Fruit fly (Drosophila melanogaster) Kc167 (cell line): ENCODE data around the gene CG14269.

Source experiments
- Myc ChIP-seq: fragments of >200 bp; optimal IDR thresholded peaks from 2 replicates; lab custom pipeline; 2017; ENCODE audit warnings: missing external identifiers
- Sin3A ChIP-seq: fragments of >200 bp; optimal IDR thresholded peaks from 2 replicates; lab custom pipeline; 2018; ENCODE audit warnings: missing external identifiers
- h ChIP-seq: fragments of >200 bp; optimal IDR thresholded peaks from 3 replicates; lab custom pipeline; 2018; ENCODE audit warnings: missing external identifiers
- insv ChIP-seq: fragments of >200 bp; optimal IDR thresholded peaks from 3 replicates; lab custom pipeline; 2018; ENCODE audit warnings: missing external identifiers
- psq ChIP-seq: fragments of >200 bp; optimal IDR thresholded peaks from 2 replicates; lab custom pipeline; 2017; ENCODE audit warnings: missing external identifiers
- ttk ChIP-seq: sonication (Bioruptor generic); optimal IDR thresholded peaks from 2 replicates; lab custom pipeline; 2017; ENCODE audit warnings: missing external identifiers

Gene CG14269

DNA sequence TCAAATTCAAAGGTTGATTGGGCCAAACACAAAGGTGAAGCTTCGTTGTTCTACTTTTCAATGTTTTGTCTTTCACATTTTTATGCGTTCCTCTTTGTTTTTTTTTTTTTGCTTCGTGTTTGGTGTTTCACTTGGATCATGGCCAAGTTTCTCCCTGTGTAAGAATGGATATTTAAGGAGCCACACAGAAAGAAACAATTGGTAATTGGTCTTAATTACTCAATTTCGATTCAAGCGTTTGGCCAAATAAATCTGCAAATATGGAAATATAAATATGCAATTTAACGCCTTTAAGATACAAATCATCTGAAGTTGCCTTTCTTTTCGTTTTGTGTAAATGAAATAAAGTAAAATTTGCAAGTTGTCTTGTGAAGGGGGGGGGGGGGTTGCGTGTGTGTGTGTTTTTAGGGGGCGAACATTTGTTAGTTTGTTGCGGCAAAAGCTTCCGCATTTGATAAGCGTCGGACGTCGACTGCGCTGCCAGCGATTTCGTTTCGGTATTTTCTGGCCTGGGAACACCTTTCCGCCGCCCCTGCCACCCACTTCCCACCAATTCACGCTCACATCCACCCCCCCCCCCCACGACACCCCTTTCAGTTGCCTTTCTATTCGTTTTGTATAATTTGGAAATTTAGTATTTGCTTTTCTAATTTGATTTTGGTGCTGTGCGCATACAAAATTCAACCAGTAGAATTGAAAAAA lies 36.9 kb downstream of the CG14269 start:
- TF ChIP-seq insv (lab: Kevin White, UChicago) (no peak), ttk (lab: Kevin White, UChicago) (no peak), psq (no peak)

DNA sequence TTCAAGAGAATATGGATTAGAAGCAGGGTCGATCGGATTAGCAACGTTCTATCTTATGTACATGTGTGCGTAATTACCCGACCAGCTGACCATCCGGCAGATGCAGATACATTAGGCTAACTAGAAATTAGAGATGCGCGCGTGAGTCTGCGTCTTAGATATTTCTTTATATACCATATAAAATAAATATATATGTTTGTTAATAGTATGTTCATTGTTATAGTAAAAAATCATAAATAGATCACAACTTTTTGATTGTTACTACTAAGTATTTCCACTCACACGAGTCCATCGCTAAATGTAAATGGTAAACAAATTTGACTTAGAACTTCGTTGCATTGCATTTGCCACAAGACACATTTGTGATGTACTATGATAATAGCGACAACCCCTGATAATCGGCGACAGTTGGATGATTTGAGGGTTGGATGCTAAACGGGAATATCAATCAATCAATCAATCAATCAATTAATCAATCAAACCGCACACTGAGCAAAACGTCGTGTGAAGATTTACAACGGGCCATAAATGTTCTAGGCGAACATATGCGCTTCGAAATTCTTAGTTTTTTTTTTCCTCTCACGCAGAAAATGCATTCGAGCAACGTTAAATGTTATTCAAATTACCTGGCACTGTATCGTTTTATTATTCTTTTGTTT lies 38.6 kb downstream of the CG14269 start:
- TF ChIP-seq insv (lab: Kevin White, UChicago) (no peak), Sin3A (no peak), ttk (lab: Kevin White, UChicago) (no peak), h (lab: Kevin White, UChicago) (no peak), Myc (no peak), psq (no peak)

DNA sequence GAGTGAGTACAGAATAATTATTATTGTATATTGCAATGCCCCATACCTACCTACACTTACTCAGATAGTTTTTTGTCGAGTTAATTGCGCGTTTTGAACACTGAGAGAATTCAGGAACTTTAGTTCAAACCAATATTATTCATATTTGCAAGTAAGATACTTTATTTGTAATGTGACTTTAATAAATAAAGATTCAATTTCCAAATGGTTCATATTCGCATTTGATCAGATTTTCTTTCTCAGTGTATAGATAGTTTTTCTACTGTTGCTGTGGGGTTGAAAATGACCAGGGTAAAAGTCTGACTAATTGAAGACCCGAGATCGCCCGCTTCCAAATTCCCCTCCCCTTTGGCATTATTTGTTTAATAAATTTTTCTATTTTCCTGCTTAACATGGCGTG lies 41.5 kb downstream of the CG14269 start:
- no peak for TF ChIP-seq Sin3A

DNA sequence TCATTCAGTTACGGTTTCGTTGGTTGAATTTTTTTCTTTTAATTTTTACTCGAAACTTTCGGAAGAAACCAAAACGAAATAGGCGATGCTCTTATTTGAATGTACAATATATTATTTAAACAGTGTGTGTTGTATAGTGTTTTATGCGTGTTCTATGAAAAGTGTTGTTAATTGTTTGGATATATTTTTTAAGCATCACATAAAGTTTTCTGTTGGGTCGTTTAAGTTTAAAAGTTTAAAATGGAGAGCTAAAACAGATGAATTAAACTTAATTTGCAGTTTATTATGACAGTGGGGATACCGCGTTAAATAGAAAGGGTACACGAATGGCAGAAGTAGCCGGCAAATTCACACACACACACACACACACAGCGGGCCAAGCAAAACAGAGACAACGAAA lies 45.7 kb downstream of the CG14269 start:
- TF ChIP-seq h (lab: Kevin White, UChicago) (no peak), insv (lab: Kevin White, UChicago) (no peak), Sin3A (no peak), Myc (no peak), psq (no peak), ttk (lab: Kevin White, UChicago) (no peak)
